Worm (Caenorhabditis elegans) whole organism, L2 larva: Measurements from ENCODE around the gene fbxb-95.

ENCODE experiments used
- C34F6.9 ChIP-seq: fragments of 150-350 bp; optimal IDR thresholded peaks from 2 replicates; lab custom pipeline; 2014; ENCODE audit warnings: missing biosample characterization, missing genetic modification characterization
- F13H6.1 ChIP-seq: sonication (generic microtip); optimal IDR thresholded peaks from 2 replicates; lab custom pipeline; 2016; ENCODE audit warnings: missing genetic modification characterization, missing compliant biosample characterization
- R02D3.7 ChIP-seq: fragments of 150-350 bp; optimal IDR thresholded peaks from 2 replicates; lab custom pipeline; 2014; ENCODE audit warnings: missing biosample characterization, missing genetic modification characterization
- Y55F3AM.14 ChIP-seq: fragments of 200-800 bp; sonication (Bioruptor generic); optimal IDR thresholded peaks from 2 replicates; lab custom pipeline; 2018; ENCODE audit warnings: mild to moderate bottlenecking, missing genetic modification characterization, missing compliant biosample characterization
- ZK546.5 ChIP-seq: sonication (generic microtip); optimal IDR thresholded peaks from 2 replicates; lab custom pipeline; 2017; ENCODE audit warnings: missing biosample characterization, missing genetic modification characterization
- alr-1 ChIP-seq: fragments of 150-350 bp; optimal IDR thresholded peaks from 2 replicates; lab custom pipeline; 2014; ENCODE audit warnings: missing biosample characterization, missing genetic modification characterization
- aly-2 ChIP-seq: fragments of 150-350 bp; optimal IDR thresholded peaks from 2 replicates; lab custom pipeline; 2014; ENCODE audit warnings: missing biosample characterization, missing genetic modification characterization
- ama-1 ChIP-seq: fragments of 150-350 bp; optimal IDR thresholded peaks from 2 replicates; lab custom pipeline; 2018; ENCODE audit warnings: inconsistent platforms
- blmp-1 ChIP-seq: sonication (generic microtip); optimal IDR thresholded peaks from 2 replicates; lab custom pipeline; 2017; ENCODE audit warnings: missing genetic modification characterization, mild to moderate bottlenecking, missing compliant biosample characterization, antibody characterized with exemption, moderate library complexity; ENCODE audit not compliant: insufficient read depth
- ceh-16 ChIP-seq: fragments of 150-350 bp; optimal IDR thresholded peaks from 2 replicates; lab custom pipeline; 2014; ENCODE audit warnings: missing biosample characterization, missing genetic modification characterization
- ceh-82 ChIP-seq: fragments of 150-350 bp; optimal IDR thresholded peaks from 2 replicates; lab custom pipeline; 2014; ENCODE audit warnings: missing biosample characterization, missing genetic modification characterization
- crh-2 ChIP-seq: sonication (generic microtip); optimal IDR thresholded peaks from 2 replicates; lab custom pipeline; 2017; ENCODE audit warnings: missing biosample characterization, missing genetic modification characterization
- dmd-4 ChIP-seq: sonication (generic microtip); optimal IDR thresholded peaks from 2 replicates; lab custom pipeline; 2017; ENCODE audit warnings: missing biosample characterization, missing genetic modification characterization
- egl-27 ChIP-seq: sonication (generic microtip); optimal IDR thresholded peaks from 3 replicates; lab custom pipeline; 2017; ENCODE audit warnings: missing biosample characterization, missing genetic modification reagents, missing genetic modification characterization
- elt-1 ChIP-seq: fragments of 150-350 bp; optimal IDR thresholded peaks from 2 replicates; lab custom pipeline; 2014; ENCODE audit warnings: missing biosample characterization, missing genetic modification characterization
- elt-3 ChIP-seq: sonication (generic microtip); optimal IDR thresholded peaks from 2 replicates; lab custom pipeline; 2017; ENCODE audit warnings: missing biosample characterization, missing genetic modification characterization
- fos-1 ChIP-seq: fragments of 150-350 bp; optimal IDR thresholded peaks from 2 replicates; lab custom pipeline; 2014; ENCODE audit warnings: missing biosample characterization, missing genetic modification characterization
- gmeb-1 ChIP-seq: fragments of 150-350 bp; optimal IDR thresholded peaks from 2 replicates; lab custom pipeline; 2014; ENCODE audit warnings: missing biosample characterization, missing genetic modification characterization
- lin-11 ChIP-seq: fragments of 150-350 bp; sonication (generic microtip); optimal IDR thresholded peaks from 2 replicates; lab custom pipeline; 2014; ENCODE audit warnings: missing biosample characterization, missing genetic modification characterization, inconsistent platforms, mixed read lengths
- lin-13 ChIP-seq: fragments of 150-350 bp; optimal IDR thresholded peaks from 2 replicates; lab custom pipeline; 2014; ENCODE audit warnings: missing biosample characterization, missing genetic modification reagents, missing genetic modification characterization
- lin-39 ChIP-seq: fragments of 150-350 bp; optimal IDR thresholded peaks from 2 replicates; lab custom pipeline; 2014; ENCODE audit warnings: missing biosample characterization, missing genetic modification reagents, missing genetic modification characterization
- lsy-2 ChIP-seq, 2 experiments: fragments of 150-350 bp in 1 of 2; sonication (generic microtip) in 1 of 2; optimal IDR thresholded peaks; 2 replicates each; lab custom pipeline; 2014 to 2017; ENCODE audit warnings: missing biosample characterization in 2 of 2, missing genetic modification characterization in 2 of 2
- mab-5 ChIP-seq: fragments of 150-350 bp; optimal IDR thresholded peaks from 2 replicates; lab custom pipeline; 2014; ENCODE audit warnings: missing biosample characterization, missing genetic modification characterization
- mbf-1 ChIP-seq: sonication (generic microtip); optimal IDR thresholded peaks from 2 replicates; lab custom pipeline; 2017; ENCODE audit warnings: missing biosample characterization, missing genetic modification characterization
- mdl-1 ChIP-seq, 2 experiments: fragments of 150-350 bp in 1 of 2; sonication (generic microtip) in 1 of 2; optimal IDR thresholded peaks; 2 replicates each; lab custom pipeline; 2017; ENCODE audit warnings: missing biosample characterization in 2 of 2, missing genetic modification characterization in 2 of 2
- nhr-10 ChIP-seq: sonication (generic microtip); optimal IDR thresholded peaks from 2 replicates; lab custom pipeline; 2017; ENCODE audit warnings: missing biosample characterization, missing genetic modification characterization
- nhr-11 ChIP-seq: fragments of 150-350 bp; optimal IDR thresholded peaks from 2 replicates; lab custom pipeline; 2014; ENCODE audit warnings: missing biosample characterization, missing genetic modification characterization
- nhr-12 ChIP-seq: fragments of 150-350 bp; optimal IDR thresholded peaks from 2 replicates; lab custom pipeline; 2014; ENCODE audit warnings: missing biosample characterization, missing genetic modification characterization
- nhr-129 ChIP-seq: fragments of 150-350 bp; optimal IDR thresholded peaks from 2 replicates; lab custom pipeline; 2014; ENCODE audit warnings: missing biosample characterization, missing genetic modification characterization
- nhr-21 ChIP-seq: fragments of 150-350 bp; optimal IDR thresholded peaks from 2 replicates; lab custom pipeline; 2014; ENCODE audit warnings: missing biosample characterization, missing genetic modification characterization
- nhr-23 ChIP-seq: fragments of 150-350 bp; optimal IDR thresholded peaks from 2 replicates; lab custom pipeline; 2014; ENCODE audit warnings: missing biosample characterization, missing genetic modification reagents, missing genetic modification characterization
- nhr-237 ChIP-seq: fragments of 150-350 bp; optimal IDR thresholded peaks from 2 replicates; lab custom pipeline; 2014; ENCODE audit warnings: missing biosample characterization, missing genetic modification characterization
- nhr-25 ChIP-seq: fragments of 150-350 bp; sonication (generic microtip); optimal IDR thresholded peaks from 3 replicates; lab custom pipeline; 2014; ENCODE audit warnings: missing biosample characterization, missing genetic modification characterization
- nhr-6 ChIP-seq: fragments of 150-350 bp; optimal IDR thresholded peaks from 2 replicates; lab custom pipeline; 2014; ENCODE audit warnings: missing biosample characterization, missing genetic modification characterization
- nhr-77 ChIP-seq: fragments of 150-350 bp; optimal IDR thresholded peaks from 2 replicates; lab custom pipeline; 2014; ENCODE audit warnings: missing biosample characterization, missing genetic modification characterization
- peb-1 ChIP-seq: fragments of 150-350 bp; optimal IDR thresholded peaks from 2 replicates; lab custom pipeline; 2014; ENCODE audit warnings: missing biosample characterization, missing genetic modification characterization
- sem-4 ChIP-seq: fragments of 150-350 bp; optimal IDR thresholded peaks from 2 replicates; lab custom pipeline; 2014; ENCODE audit warnings: missing biosample characterization, missing genetic modification reagents, missing genetic modification characterization
- skn-1 ChIP-seq: sonication (generic microtip); optimal IDR thresholded peaks from 2 replicates; lab custom pipeline; 2017; ENCODE audit warnings: missing biosample characterization, missing genetic modification characterization
- sma-3 ChIP-seq: sonication (generic microtip); optimal IDR thresholded peaks from 2 replicates; lab custom pipeline; 2016; ENCODE audit warnings: missing genetic modification reagents, missing genetic modification characterization, missing compliant biosample characterization
- sma-9 ChIP-seq, 2 experiments: fragments of 150-350 bp in 1 of 2; sonication (generic microtip) in 1 of 2; optimal IDR thresholded peaks; 2 replicates each; lab custom pipeline; 2014 to 2016; ENCODE audit warnings: missing genetic modification characterization in 2 of 2, mild to moderate bottlenecking in 1 of 2, missing biosample characterization in 1 of 2, missing compliant biosample characterization in 1 of 2, missing genetic modification reagents in 1 of 2, moderate library complexity in 1 of 2
- snpc-4 ChIP-seq: fragments of 150-350 bp; optimal IDR thresholded peaks from 2 replicates; lab custom pipeline; 2014; ENCODE audit warnings: missing biosample characterization, missing genetic modification characterization
- unc-39 ChIP-seq: fragments of 150-350 bp; optimal IDR thresholded peaks from 2 replicates; lab custom pipeline; 2014; ENCODE audit warnings: missing biosample characterization, missing genetic modification characterization
- unc-55 ChIP-seq: fragments of 150-350 bp; sonication (generic microtip); optimal IDR thresholded peaks from 3 replicates; lab custom pipeline; 2014; ENCODE audit warnings: missing biosample characterization, missing genetic modification reagents, missing genetic modification characterization
- unc-62 ChIP-seq: fragments of 150-350 bp; optimal IDR thresholded peaks from 2 replicates; lab custom pipeline; 2014; ENCODE audit warnings: missing biosample characterization, missing genetic modification reagents, missing genetic modification characterization
- zag-1 ChIP-seq: fragments of 150-350 bp; optimal IDR thresholded peaks from 2 replicates; lab custom pipeline; 2014; ENCODE audit warnings: missing biosample characterization, missing genetic modification characterization
- ztf-1 ChIP-seq: fragments of 200-800 bp; sonication (Bioruptor generic); conservative IDR thresholded peaks from 2 replicates; pipeline ENCODE4 v1.3.6; 2022; ENCODE audit warnings: missing genetic modification characterization, missing compliant biosample characterization
- ztf-11 ChIP-seq: sonication (generic microtip); optimal IDR thresholded peaks from 2 replicates; lab custom pipeline; 2017; ENCODE audit warnings: missing biosample characterization, missing genetic modification characterization
- ztf-4 ChIP-seq: fragments of 150-350 bp; optimal IDR thresholded peaks from 2 replicates; lab custom pipeline; 2014; ENCODE audit warnings: missing biosample characterization, missing genetic modification characterization

The fbxb-95 gene

ce11 chrII:1851716-1852115, 2.5 kb upstream of the fbxb-95 start:
- TF ChIP-seq unc-62 (GFP tag; lab: Kevin White, UChicago) (no peak), unc-39 (tag; lab: Kevin White, UChicago) (no peak), elt-1 (tag; lab: Kevin White, UChicago) (no peak), nhr-25 (tag; lab: Kevin White, UChicago) (no peak), nhr-11 (tag; lab: Kevin White, UChicago) (no peak), lsy-2 (tag; optimal IDR thresholded peaks at IDR 0.05; lab: Kevin White, UChicago) (no peak), snpc-4 (tag; lab: Kevin White, UChicago) (no peak), zag-1 (tag; lab: Kevin White, UChicago) (no peak), mbf-1 (tag; lab: Kevin White, UChicago) (no peak), aly-2 (tag; lab: Kevin White, UChicago) (no peak), lin-13 (GFP tag; lab: Kevin White, UChicago) (no peak), sma-9 (GFP tag; optimal IDR thresholded peaks at IDR 0.05; lab: Kevin White, UChicago) (peak; percentile 91), sma-9 (tag; optimal IDR thresholded peaks at IDR 0.05; lab: Kevin White, UChicago) (no peak), peb-1 (no peak), nhr-12 (tag; lab: Kevin White, UChicago) (no peak), dmd-4 (tag; lab: Kevin White, UChicago) (no peak), lin-39 (tag; lab: Kevin White, UChicago) (no peak), mdl-1 (tag; optimal IDR thresholded peaks at IDR 0.05; lab: Kevin White, UChicago) (no peak), C34F6.9 (tag; lab: Kevin White, UChicago) (no peak), ztf-1 (GFP tag; lab: Robert Waterston, UW) (no peak), nhr-77 (no peak), gmeb-1 (peak; percentile 25), ceh-16 (no peak), elt-3 (no peak), sma-3 (GFP tag; lab: Kevin White, UChicago) (peak; percentile 57), alr-1 (tag; lab: Kevin White, UChicago) (no peak), nhr-129 (tag; lab: Kevin White, UChicago) (no peak), F13H6.1 (tag; lab: Kevin White, UChicago) (peak; percentile 32), ztf-4 (tag; lab: Kevin White, UChicago) (no peak), lin-11 (no peak), nhr-23 (tag; lab: Kevin White, UChicago) (no peak), nhr-21 (tag; lab: Kevin White, UChicago) (peak; percentile 22), ama-1 (lab: Kevin White, UChicago) (no peak), egl-27 (tag; lab: Kevin White, UChicago) (peak; percentile 83), ztf-11 (no peak), mab-5 (no peak), ZK546.5 (tag; lab: Kevin White, UChicago) (no peak), R02D3.7 (tag; lab: Kevin White, UChicago) (no peak), nhr-6 (tag; lab: Kevin White, UChicago) (no peak), crh-2 (tag; lab: Kevin White, UChicago) (peak; percentile 36), unc-55 (GFP tag; lab: Kevin White, UChicago) (no peak), ceh-82 (tag; lab: Kevin White, UChicago) (no peak), blmp-1 (tag; lab: Kevin White, UChicago) (no peak), sem-4 (tag; lab: Kevin White, UChicago) (no peak), fos-1 (tag; lab: Kevin White, UChicago) (peak; percentile 97), Y55F3AM.14 (no peak), nhr-237 (tag; lab: Kevin White, UChicago) (no peak), skn-1 (no peak), nhr-10 (tag; lab: Kevin White, UChicago) (no peak)
